Fruit fly (Drosophila melanogaster): ENCODE data around the gene Gr93c.

The Gr93c gene

dm6 chr3R:21849988-21850460 is 5.0 kb upstream of the Gr93c start (continued):
- TF ChIP-seq spab (GFP tag; optimal IDR thresholded peaks at IDR 0.05): peak; percentile 1
- peak; percentile 28 for TF ChIP-seq OdsH (GFP tag; optimal IDR thresholded peaks at IDR 0.05)
- peak; percentile 65 for TF ChIP-seq Hr4 (GFP tag; optimal IDR thresholded peaks at IDR 0.05)
- peak; percentile 58 for TF ChIP-seq Sox14 (GFP tag; optimal IDR thresholded peaks at IDR 0.05)
- TF ChIP-seq CG3919 (GFP tag; optimal IDR thresholded peaks at IDR 0.05): no peak
- TF ChIP-seq eg (GFP tag; IDR thresholded peaks at IDR 0.05): peak; percentile 60
- peak; percentile 73 for TF ChIP-seq CG32006 (GFP tag; optimal IDR thresholded peaks at IDR 0.05)
- TF ChIP-seq CG10631 (GFP tag; optimal IDR thresholded peaks at IDR 0.05): peak; percentile 41
- peak; percentile 51; the same call in 1 of the 2 replicates for TF ChIP-seq CG11294 (GFP tag; IDR thresholded peaks at IDR 0.05)

dm6 chr3R:21848987-21849442 is 4.0 kb upstream of the Gr93c start:
- TF ChIP-seq OdsH (GFP tag; optimal IDR thresholded peaks at IDR 0.05) (peak; percentile 95), fd59A (GFP tag; optimal IDR thresholded peaks at IDR 0.05) (peak; percentile 94), Eip78C (GFP tag) (peak; percentile 100), vri (GFP tag; optimal IDR thresholded peaks at IDR 0.05) (peak; percentile 93), CG6854 (GFP tag; optimal IDR thresholded peaks at IDR 0.05) (peak; percentile 96), Eip93F (GFP tag; optimal IDR thresholded peaks at IDR 0.05) (peak; percentile 91), net (GFP tag; optimal IDR thresholded peaks at IDR 0.05) (peak; percentile 95), CG8119 (GFP tag; IDR thresholded peaks at IDR 0.05) (peak; percentile 94), cyc (GFP tag; optimal IDR thresholded peaks at IDR 0.05) (peak; percentile 94), Blimp-1 (GFP tag; optimal IDR thresholded peaks at IDR 0.05) (peak; percentile 91), Smox (GFP tag; optimal IDR thresholded peaks at IDR 0.05) (peak; percentile 96), achi (GFP tag; optimal IDR thresholded peaks at IDR 0.05) (peak; percentile 93), Met (GFP tag; optimal IDR thresholded peaks at IDR 0.05) (peak; percentile 96), fkh (GFP tag; optimal IDR thresholded peaks at IDR 0.05) (peak; percentile 24), CG11762 (GFP tag; optimal IDR thresholded peaks at IDR 0.05; ENCODE audit: insufficient read depth) (peak; percentile 94), CG31627 (GFP tag; optimal IDR thresholded peaks at IDR 0.05) (peak; percentile 96), CG6792 (GFP tag; optimal IDR thresholded peaks at IDR 0.05) (peak; percentile 97), CG16779 (tag; optimal IDR thresholded peaks at IDR 0.05) (peak; percentile 94), CG10631 (GFP tag; optimal IDR thresholded peaks at IDR 0.05) (peak; percentile 94), CG3919 (GFP tag; optimal IDR thresholded peaks at IDR 0.05) (peak; percentile 96), CG11294 (GFP tag; IDR thresholded peaks at IDR 0.05) (peak; percentile 83), fd85E (GFP tag; optimal IDR thresholded peaks at IDR 0.05) (peak; percentile 80), salr (GFP tag; optimal IDR thresholded peaks at IDR 0.05) (peak; percentile 47 to 97), CG7368 (GFP tag; optimal IDR thresholded peaks at IDR 0.05) (peak; percentile 87), lz (GFP tag; optimal IDR thresholded peaks at IDR 0.05) (peak; percentile 98), svp (GFP tag) (peak; percentile 98), CG6808 (GFP tag; optimal IDR thresholded peaks at IDR 0.05) (peak; percentile 96), CG3032 (tag; optimal IDR thresholded peaks at IDR 0.05) (peak; percentile 91), Sox15 (GFP tag; optimal IDR thresholded peaks at IDR 0.05) (peak; percentile 93), Ets21C (GFP tag; optimal IDR thresholded peaks at IDR 0.05) (peak; percentile 93), CG11902 (GFP tag; optimal IDR thresholded peaks at IDR 0.05) (peak; percentile 93), Lpt (GFP tag; optimal IDR thresholded peaks at IDR 0.05) (peak; percentile 95), Hr39 (GFP tag; optimal IDR thresholded peaks at IDR 0.05) (peak; percentile 96), CG9139 (GFP tag; optimal IDR thresholded peaks at IDR 0.05) (peak; percentile 85), Sox102F (GFP tag; optimal IDR thresholded peaks at IDR 0.05) (peak; percentile 95), acj6 (GFP tag; optimal IDR thresholded peaks at IDR 0.05) (peak; percentile 96), CG1621 (tag; optimal IDR thresholded peaks at IDR 0.05) (peak; percentile 78), Sox14 (GFP tag; optimal IDR thresholded peaks at IDR 0.05) (peak; percentile 96), eg (GFP tag; IDR thresholded peaks at IDR 0.05) (peak; percentile 88), CG6276 (GFP tag; optimal IDR thresholded peaks at IDR 0.05) (peak; percentile 95), Eip75B (GFP tag; optimal IDR thresholded peaks at IDR 0.05) (peak; percentile 98), Gug (GFP tag; IDR thresholded peaks at IDR 0.05) (peak; percentile 88), spab (GFP tag; optimal IDR thresholded peaks at IDR 0.05) (peak; percentile 96), topi (GFP tag; optimal IDR thresholded peaks at IDR 0.05) (peak; percentile 98), Hr4 (GFP tag; optimal IDR thresholded peaks at IDR 0.05) (peak; percentile 95), CG34406 (GFP tag; optimal IDR thresholded peaks at IDR 0.05) (peak; percentile 97), Ets96B (tag; optimal IDR thresholded peaks at IDR 0.05) (peak; percentile 91)

Data from whole organism, prepupa.